Worm (Caenorhabditis elegans) whole organism, L2 larva: ENCODE results near the gene K09C4.2.

Experiments
- C34F6.9 ChIP-seq: fragments of 150-350 bp; optimal IDR thresholded peaks from 2 replicates; lab custom pipeline; 2014; ENCODE audit warnings: missing biosample characterization, missing genetic modification characterization
- ama-1 ChIP-seq: fragments of 150-350 bp; optimal IDR thresholded peaks from 2 replicates; lab custom pipeline; 2018; ENCODE audit warnings: inconsistent platforms
- ceh-16 ChIP-seq: fragments of 150-350 bp; optimal IDR thresholded peaks from 2 replicates; lab custom pipeline; 2014; ENCODE audit warnings: missing biosample characterization, missing genetic modification characterization
- egl-27 ChIP-seq: sonication (generic microtip); optimal IDR thresholded peaks from 3 replicates; lab custom pipeline; 2017; ENCODE audit warnings: missing biosample characterization, missing genetic modification reagents, missing genetic modification characterization
- lin-11 ChIP-seq: fragments of 150-350 bp; sonication (generic microtip); optimal IDR thresholded peaks from 2 replicates; lab custom pipeline; 2014; ENCODE audit warnings: missing biosample characterization, missing genetic modification characterization, inconsistent platforms, mixed read lengths
- lsy-2 ChIP-seq, 2 experiments: fragments of 150-350 bp in 1 of 2; sonication (generic microtip) in 1 of 2; optimal IDR thresholded peaks; 2 replicates each; lab custom pipeline; 2014 to 2017; ENCODE audit warnings: missing biosample characterization in 2 of 2, missing genetic modification characterization in 2 of 2
- nhr-12 ChIP-seq: fragments of 150-350 bp; optimal IDR thresholded peaks from 2 replicates; lab custom pipeline; 2014; ENCODE audit warnings: missing biosample characterization, missing genetic modification characterization
- nhr-129 ChIP-seq: fragments of 150-350 bp; optimal IDR thresholded peaks from 2 replicates; lab custom pipeline; 2014; ENCODE audit warnings: missing biosample characterization, missing genetic modification characterization
- nhr-25 ChIP-seq: fragments of 150-350 bp; sonication (generic microtip); optimal IDR thresholded peaks from 3 replicates; lab custom pipeline; 2014; ENCODE audit warnings: missing biosample characterization, missing genetic modification characterization
- nhr-77 ChIP-seq: fragments of 150-350 bp; optimal IDR thresholded peaks from 2 replicates; lab custom pipeline; 2014; ENCODE audit warnings: missing biosample characterization, missing genetic modification characterization
- skn-1 ChIP-seq: sonication (generic microtip); optimal IDR thresholded peaks from 2 replicates; lab custom pipeline; 2017; ENCODE audit warnings: missing biosample characterization, missing genetic modification characterization
- sma-9 ChIP-seq, 2 experiments: fragments of 150-350 bp in 1 of 2; sonication (generic microtip) in 1 of 2; optimal IDR thresholded peaks; 2 replicates each; lab custom pipeline; 2014 to 2016; ENCODE audit warnings: missing genetic modification characterization in 2 of 2, mild to moderate bottlenecking in 1 of 2, missing biosample characterization in 1 of 2, missing compliant biosample characterization in 1 of 2, missing genetic modification reagents in 1 of 2, moderate library complexity in 1 of 2

K09C4.2 gene

ce11 chrX:3339882-3340281 is 43.6 kb downstream of the K09C4.2 start:
- TF ChIP-seq ama-1 (lab: Kevin White, UChicago) (no peak), lin-11 (tag; lab: Kevin White, UChicago) (peak; percentile 13), lsy-2 (tag; optimal IDR thresholded peaks at IDR 0.05; lab: Kevin White, UChicago) (peak in 1 of 2 experiments; percentile 6), nhr-129 (tag; lab: Kevin White, UChicago) (peak; percentile 29), C34F6.9 (peak; percentile 36)

ce11 chrX:3343620-3344197 is 47.4 kb downstream of the K09C4.2 start:
- TF ChIP-seq skn-1 (tag; lab: Kevin White, UChicago) (no peak), egl-27 (tag; lab: Kevin White, UChicago) (no peak), sma-9 (GFP tag; optimal IDR thresholded peaks at IDR 0.05; lab: Kevin White, UChicago) (peak; percentile 1), sma-9 (tag; optimal IDR thresholded peaks at IDR 0.05; lab: Kevin White, UChicago) (no peak), C34F6.9 (no peak), nhr-77 (no peak), nhr-25 (tag; lab: Kevin White, UChicago) (peak; percentile 74), nhr-12 (no peak), nhr-129 (tag; lab: Kevin White, UChicago) (peak; percentile 24), ceh-16 (tag; lab: Kevin White, UChicago) (peak; percentile 23)
